Worm (Caenorhabditis elegans) whole organism, late embryonic: ENCODE results near the gene F54E2.2.

Experiments
- C08G9.2 ChIP-seq: sonication (generic microtip); optimal IDR thresholded peaks from 2 replicates; lab custom pipeline; 2016; ENCODE audit warnings: mild to moderate bottlenecking, missing genetic modification characterization, moderate library complexity, missing compliant biosample characterization
- C38D4.7 ChIP-seq: fragments of 200-800 bp; sonication (Bioruptor generic); optimal IDR thresholded peaks from 2 replicates; lab custom pipeline; 2018; ENCODE audit warnings: mild to moderate bottlenecking, missing genetic modification characterization, moderate library complexity, missing compliant biosample characterization
- ceh-18 ChIP-seq: sonication (generic microtip); optimal IDR thresholded peaks from 2 replicates; lab custom pipeline; 2016; ENCODE audit warnings: missing genetic modification characterization, missing compliant biosample characterization
- ceh-34 ChIP-seq: sonication (generic microtip); optimal IDR thresholded peaks from 2 replicates; lab custom pipeline; 2016; ENCODE audit warnings: mild to moderate bottlenecking, missing genetic modification characterization, missing compliant biosample characterization
- elt-4 ChIP-seq: sonication (generic microtip); optimal IDR thresholded peaks from 2 replicates; lab custom pipeline; 2016; ENCODE audit warnings: missing genetic modification characterization, missing compliant biosample characterization
- fkh-10 ChIP-seq: fragments of 150-350 bp; optimal IDR thresholded peaks from 2 replicates; lab custom pipeline; 2014; ENCODE audit warnings: missing biosample characterization, missing genetic modification reagents, missing genetic modification characterization
- nhr-11 ChIP-seq: fragments of 150-350 bp; optimal IDR thresholded peaks from 2 replicates; lab custom pipeline; 2014; ENCODE audit warnings: missing biosample characterization, missing genetic modification characterization
- odd-2 ChIP-seq: sonication (generic microtip); optimal IDR thresholded peaks from 2 replicates; lab custom pipeline; 2017; ENCODE audit warnings: antibody characterized with exemption, mild to moderate bottlenecking, missing genetic modification characterization, missing compliant biosample characterization
- pag-3 ChIP-seq: sonication (generic microtip); optimal IDR thresholded peaks from 2 replicates; lab custom pipeline; 2016; ENCODE audit warnings: missing compliant biosample characterization, missing genetic modification characterization, borderline replicate concordance
- rnt-1 ChIP-seq: sonication (generic microtip); optimal IDR thresholded peaks from 2 replicates; lab custom pipeline; 2016; ENCODE audit warnings: missing genetic modification characterization, missing compliant biosample characterization
- sox-4 ChIP-seq: sonication (generic microtip); optimal IDR thresholded peaks from 2 replicates; lab custom pipeline; 2017; ENCODE audit warnings: mild to moderate bottlenecking, missing genetic modification characterization, inconsistent platforms, missing compliant biosample characterization
- unc-55 ChIP-seq: sonication (generic microtip); optimal IDR thresholded peaks from 2 replicates; lab custom pipeline; 2017; ENCODE audit warnings: missing biosample characterization, missing genetic modification reagents, missing genetic modification characterization

- TF ChIP-seq odd-2 (no peak), sox-4 (tag; lab: Kevin White, UChicago) (no peak), unc-55 (no peak), elt-4 (tag; lab: Kevin White, UChicago) (no peak), C08G9.2 (tag; lab: Kevin White, UChicago) (no peak), ceh-18 (tag; lab: Kevin White, UChicago) (no peak), nhr-11 (tag; lab: Kevin White, UChicago) (no peak), fkh-10 (GFP tag; lab: Kevin White, UChicago) (no peak), C38D4.7 (GFP tag; lab: Kevin White, UChicago) (no peak), pag-3 (no peak), ceh-34 (tag; lab: Kevin White, UChicago) (no peak), rnt-1 (tag; lab: Kevin White, UChicago) (no peak)
These were observed 38.7 kb upstream of the F54E2.2 start, which contains the start of gene srx-28 for ce11 chrV:2757226-2757893.
